Fruit fly (Drosophila melanogaster): Measurements from ENCODE around the gene MESK4.

dm6 chr3R:16987220-16987923 lies 1.2 kb upstream of the MESK4 start, which contains the start of gene CG18622:
- TF ChIP-seq Eip75B (GFP tag; optimal IDR thresholded peaks at IDR 0.05): no peak
- TF ChIP-seq CG1621 (tag; optimal IDR thresholded peaks at IDR 0.05): no peak
- TF ChIP-seq net (GFP tag; optimal IDR thresholded peaks at IDR 0.05): no peak
- TF ChIP-seq esn (GFP tag; optimal IDR thresholded peaks at IDR 0.05): no peak
- no peak for TF ChIP-seq salr (GFP tag; optimal IDR thresholded peaks at IDR 0.05)
- no peak for TF ChIP-seq CG7368 (GFP tag; optimal IDR thresholded peaks at IDR 0.05)
- no peak for TF ChIP-seq CG3032 (tag; optimal IDR thresholded peaks at IDR 0.05)
- TF ChIP-seq lz (GFP tag; optimal IDR thresholded peaks at IDR 0.05): no peak
- no peak for TF ChIP-seq CG11902 (GFP tag; optimal IDR thresholded peaks at IDR 0.05)
